Worm (Caenorhabditis elegans) whole organism, L1 larva: ENCODE measurements around the gene nog-1.
A peak's percentile ranks its signal among the peaks of the same experiment; 100 is the strongest.

Experiments
- C16A3.4 ChIP-seq: fragments of 150-350 bp; optimal IDR thresholded peaks from 2 replicates; lab custom pipeline; 2014; ENCODE audit warnings: missing biosample characterization, missing genetic modification characterization
- C34B4.2 ChIP-seq: sonication (generic microtip); optimal IDR thresholded peaks from 2 replicates; lab custom pipeline; 2017; ENCODE audit warnings: mild to moderate bottlenecking, missing genetic modification characterization, missing compliant biosample characterization
- ama-1 ChIP-seq: fragments of 150-350 bp; optimal IDR thresholded peaks from 2 replicates; lab custom pipeline; 2014
- ceh-63 ChIP-seq: fragments of 200-800 bp; sonication (Bioruptor generic); optimal IDR thresholded peaks from 2 replicates; lab custom pipeline; 2018; ENCODE audit warnings: mild to moderate bottlenecking, missing genetic modification characterization, missing compliant biosample characterization
- ceh-88 ChIP-seq: fragments of 200-800 bp; sonication (Bioruptor generic); IDR thresholded peaks from 2 replicates; pipeline ENCODE4 v1.3.6; 2022; ENCODE audit warnings: missing genetic modification characterization, missing compliant biosample characterization
- ces-1 ChIP-seq: fragments of 150-350 bp; optimal IDR thresholded peaks from 2 replicates; lab custom pipeline; 2014; ENCODE audit warnings: missing biosample characterization, missing genetic modification reagents, missing genetic modification characterization
- dpl-1 ChIP-seq, 3 experiments: fragments of 150-350 bp in 2 of 3; sonication (generic microtip) in 1 of 3; optimal IDR thresholded peaks; 2 replicates each; lab custom pipeline; 2014 to 2017; ENCODE audit warnings: missing biosample characterization in 3 of 3, missing genetic modification characterization in 3 of 3, missing genetic modification reagents in 3 of 3
- dsc-1 ChIP-seq: sonication (generic microtip); optimal IDR thresholded peaks from 2 replicates; lab custom pipeline; 2016; ENCODE audit warnings: mild to moderate bottlenecking, missing genetic modification characterization, missing compliant biosample characterization
- efl-1 ChIP-seq, 4 experiments: fragments of 150-350 bp; optimal IDR thresholded peaks in 3 of 4; peaks in 1 of 4; 1 replicate in 1 of 4; 2 replicates in 3 of 4; lab custom pipeline; 2014; ENCODE audit warnings: missing biosample characterization in 2 of 4, missing genetic modification characterization in 2 of 4, missing genetic modification reagents in 2 of 4
- efl-3 ChIP-seq: fragments of 200-800 bp; sonication (Bioruptor generic); optimal IDR thresholded peaks from 2 replicates; lab custom pipeline; 2018; ENCODE audit warnings: mild to moderate bottlenecking, missing genetic modification characterization, missing compliant biosample characterization
- elt-3 ChIP-seq, 6 experiments: fragments of 150-350 bp in 1 of 6; sonication (generic microtip); optimal IDR thresholded peaks; 2 replicates each; lab custom pipeline; 2017 to 2018; ENCODE audit warnings: missing biosample characterization in 6 of 6, missing genetic modification characterization in 6 of 6, inconsistent platforms in 1 of 6
- fkh-10 ChIP-seq: sonication (generic microtip); optimal IDR thresholded peaks from 2 replicates; lab custom pipeline; 2017; ENCODE audit warnings: missing biosample characterization, missing genetic modification reagents, missing genetic modification characterization
- fkh-4 ChIP-seq: sonication (generic microtip); optimal IDR thresholded peaks from 2 replicates; lab custom pipeline; 2016; ENCODE audit warnings: missing compliant biosample characterization, missing genetic modification characterization, borderline replicate concordance
- fkh-8 ChIP-seq: sonication (generic microtip); optimal IDR thresholded peaks from 2 replicates; lab custom pipeline; 2016; ENCODE audit warnings: mild to moderate bottlenecking, missing genetic modification characterization, missing compliant biosample characterization
- grh-1 ChIP-seq: fragments of 200-800 bp; sonication (Bioruptor generic); IDR thresholded peaks from 2 replicates; pipeline ENCODE4 v1.3.6; 2022; ENCODE audit warnings: missing genetic modification reagents, missing genetic modification characterization, missing compliant biosample characterization
- hpl-2 ChIP-seq: fragments of 150-350 bp; optimal IDR thresholded peaks from 2 replicates; lab custom pipeline; 2014; ENCODE audit warnings: missing biosample characterization, missing genetic modification reagents, missing genetic modification characterization
- irx-1 ChIP-seq: sonication (generic microtip); optimal IDR thresholded peaks from 2 replicates; lab custom pipeline; 2016; ENCODE audit warnings: missing genetic modification characterization, missing compliant biosample characterization
- lin-13 ChIP-seq: fragments of 150-350 bp; optimal IDR thresholded peaks from 2 replicates; lab custom pipeline; 2014; ENCODE audit warnings: missing biosample characterization, missing genetic modification reagents, missing genetic modification characterization
- lin-14 ChIP-seq: fragments of 200-800 bp; sonication (Bioruptor generic); optimal IDR thresholded peaks from 2 replicates; lab custom pipeline; 2018; ENCODE audit warnings: mild to moderate bottlenecking, missing genetic modification characterization, moderate library complexity, missing compliant biosample characterization
- lin-15B ChIP-seq: fragments of 150-350 bp; sonication (generic microtip); optimal IDR thresholded peaks from 3 replicates; lab custom pipeline; 2014; ENCODE audit warnings: missing biosample characterization, missing genetic modification characterization
- lin-35 ChIP-seq, 2 experiments: fragments of 150-350 bp; optimal IDR thresholded peaks; 2 replicates each; lab custom pipeline; 2014; ENCODE audit warnings: missing biosample characterization in 2 of 2, missing genetic modification characterization in 2 of 2, missing genetic modification reagents in 2 of 2
- lir-3 ChIP-seq: sonication (generic microtip); optimal IDR thresholded peaks from 2 replicates; lab custom pipeline; 2016; ENCODE audit warnings: mild to moderate bottlenecking, missing genetic modification characterization, moderate library complexity, missing compliant biosample characterization; ENCODE audit not compliant: poor library complexity
- lsy-2 ChIP-seq, 2 experiments: fragments of 150-350 bp; optimal IDR thresholded peaks; 2 replicates each; lab custom pipeline; 2014; ENCODE audit warnings: missing biosample characterization in 2 of 2, missing genetic modification characterization in 2 of 2
- mdl-1 ChIP-seq, 2 experiments: fragments of 150-350 bp; optimal IDR thresholded peaks; 2 replicates each; lab custom pipeline; 2014 to 2017; ENCODE audit warnings: missing biosample characterization in 2 of 2, missing genetic modification characterization in 2 of 2, inconsistent platforms in 1 of 2
- mef-2 ChIP-seq: fragments of 150-350 bp; optimal IDR thresholded peaks from 2 replicates; lab custom pipeline; 2014; ENCODE audit warnings: missing biosample characterization, missing genetic modification characterization
- mep-1 ChIP-seq: fragments of 150-350 bp; optimal IDR thresholded peaks from 2 replicates; lab custom pipeline; 2014; ENCODE audit warnings: missing biosample characterization, missing genetic modification characterization
- nhr-11 ChIP-seq: fragments of 150-350 bp; optimal IDR thresholded peaks from 2 replicates; lab custom pipeline; 2014; ENCODE audit warnings: missing biosample characterization, missing genetic modification characterization
- nhr-12 ChIP-seq: sonication (generic microtip); optimal IDR thresholded peaks from 2 replicates; lab custom pipeline; 2017; ENCODE audit warnings: missing biosample characterization, missing genetic modification characterization
- nhr-19 ChIP-seq: fragments of 200-800 bp; sonication (Bioruptor generic); conservative IDR thresholded peaks from 2 replicates; pipeline ENCODE4 v1.3.6; 2022; ENCODE audit warnings: missing genetic modification characterization, missing compliant biosample characterization
- nhr-20 ChIP-seq: sonication (generic microtip); optimal IDR thresholded peaks from 2 replicates; lab custom pipeline; 2016; ENCODE audit warnings: mild to moderate bottlenecking, missing genetic modification characterization, missing compliant biosample characterization
- nhr-237 ChIP-seq: fragments of 150-350 bp; optimal IDR thresholded peaks from 2 replicates; lab custom pipeline; 2014; ENCODE audit warnings: missing biosample characterization, missing genetic modification characterization
- nhr-84 ChIP-seq: sonication (generic microtip); optimal IDR thresholded peaks from 2 replicates; lab custom pipeline; 2017; ENCODE audit warnings: missing biosample characterization, missing genetic modification characterization
- nhr-85 ChIP-seq: sonication (generic microtip); peaks from one replicate; lab custom pipeline; 2016; ENCODE audit warnings: missing genetic modification characterization, inconsistent platforms, missing compliant biosample characterization
- nhr-90 ChIP-seq: sonication (generic microtip); optimal IDR thresholded peaks from 2 replicates; lab custom pipeline; 2016; ENCODE audit warnings: mild to moderate bottlenecking, missing genetic modification characterization, missing compliant biosample characterization; ENCODE audit not compliant: poor library complexity
- pag-3 ChIP-seq: sonication (generic microtip); optimal IDR thresholded peaks from 2 replicates; lab custom pipeline; 2017; ENCODE audit warnings: missing genetic modification characterization, mild to moderate bottlenecking, missing compliant biosample characterization, antibody characterized with exemption, borderline replicate concordance; ENCODE audit not compliant: insufficient read depth
- skn-1 ChIP-seq: fragments of 150-350 bp; optimal IDR thresholded peaks from 2 replicates; lab custom pipeline; 2014; ENCODE audit warnings: missing biosample characterization, missing genetic modification characterization
- snpc-4 ChIP-seq: fragments of 150-350 bp; optimal IDR thresholded peaks from 2 replicates; lab custom pipeline; 2014; ENCODE audit warnings: missing biosample characterization, missing genetic modification characterization
- sox-4 ChIP-seq: sonication (generic microtip); optimal IDR thresholded peaks from 2 replicates; lab custom pipeline; 2016; ENCODE audit warnings: missing genetic modification characterization, missing compliant biosample characterization
- sptf-1 ChIP-seq: fragments of 150-350 bp; optimal IDR thresholded peaks from 2 replicates; lab custom pipeline; 2014; ENCODE audit warnings: missing biosample characterization, missing genetic modification characterization
- swsn-7 ChIP-seq: sonication (generic microtip); optimal IDR thresholded peaks from 2 replicates; lab custom pipeline; 2016; ENCODE audit warnings: missing genetic modification characterization, missing compliant biosample characterization
- tbx-2 ChIP-seq: sonication (generic microtip); optimal IDR thresholded peaks from 2 replicates; lab custom pipeline; 2016; ENCODE audit warnings: missing genetic modification characterization, missing compliant biosample characterization
- tlp-1 ChIP-seq: fragments of 150-350 bp; optimal IDR thresholded peaks from 2 replicates; lab custom pipeline; 2014; ENCODE audit warnings: missing biosample characterization, missing genetic modification characterization
- unc-130 ChIP-seq: fragments of 150-350 bp; optimal IDR thresholded peaks from 2 replicates; lab custom pipeline; 2017; ENCODE audit warnings: missing biosample characterization, missing genetic modification characterization, inconsistent platforms
- unc-62 ChIP-seq: fragments of 150-350 bp; optimal IDR thresholded peaks from 2 replicates; lab custom pipeline; 2014; ENCODE audit warnings: missing biosample characterization, missing genetic modification reagents, missing genetic modification characterization
- vab-15 ChIP-seq: sonication (generic microtip); optimal IDR thresholded peaks from 2 replicates; lab custom pipeline; 2017; ENCODE audit warnings: missing genotype, mild to moderate bottlenecking, missing genetic modification characterization, missing compliant biosample characterization
- zag-1 ChIP-seq: fragments of 150-350 bp; optimal IDR thresholded peaks from 2 replicates; lab custom pipeline; 2014; ENCODE audit warnings: missing biosample characterization, missing genetic modification characterization
- ztf-4 ChIP-seq: fragments of 150-350 bp; optimal IDR thresholded peaks from 2 replicates; lab custom pipeline; 2014; ENCODE audit warnings: missing biosample characterization, missing genetic modification characterization

Gene nog-1

ce11 chrIV:420686-421085 is 27.0 kb downstream of the nog-1 start:
- TF ChIP-seq efl-1 (optimal IDR thresholded peaks at IDR 0.05; lab: Kevin White, UChicago) (no peak), efl-1 (GFP tag; optimal IDR thresholded peaks at IDR 0.05 in 1 of 2; lab: Kevin White, UChicago) (peak in 1 of 2 experiments; percentile 86), efl-3 (GFP tag; lab: Kevin White, UChicago) (no peak), ces-1 (GFP tag; lab: Kevin White, UChicago) (no peak)

- TF ChIP-seq fkh-4 (tag; lab: Kevin White, UChicago) (no peak), sox-4 (no peak), mef-2 (no peak), tlp-1 (no peak), zag-1 (tag; lab: Kevin White, UChicago) (no peak), sptf-1 (no peak), nhr-90 (no peak), hpl-2 (GFP tag; lab: Kevin White, UChicago) (no peak), dsc-1 (tag; lab: Kevin White, UChicago) (no peak), lir-3 (no peak), pag-3 (tag; lab: Kevin White, UChicago) (no peak), ceh-88 (GFP tag; lab: Robert Waterston, UW) (no peak), unc-130 (tag; lab: Kevin White, UChicago) (no peak), ztf-4 (tag; lab: Kevin White, UChicago) (no peak), lin-14 (GFP tag; lab: Kevin White, UChicago) (no peak), skn-1 (tag; lab: Kevin White, UChicago) (no peak), lin-35 (GFP tag; optimal IDR thresholded peaks at IDR 0.05; lab: Kevin White, UChicago) (no peak), irx-1 (tag; lab: Kevin White, UChicago) (no peak), grh-1 (GFP tag; lab: Robert Waterston, UW) (no peak)
Observed at ce11 chrIV:422112-422511, 28.4 kb downstream of the nog-1 start.

- TF ChIP-seq ceh-63 (GFP tag; lab: Kevin White, UChicago) (no peak), dsc-1 (tag; lab: Kevin White, UChicago) (peak; percentile 55), nhr-84 (no peak), fkh-8 (peak; percentile 64), ces-1 (GFP tag; lab: Kevin White, UChicago) (no peak), lin-15B (tag; lab: Kevin White, UChicago) (no peak), nhr-19 (no peak), mep-1 (tag; lab: Kevin White, UChicago) (no peak)
Observed at ce11 chrIV:425052-425451, 31.4 kb downstream of the nog-1 start, which contains the start of gene daf-18. daf-18 (minus strand) TSS chrIV:425177.

ce11 chrIV:425546-425945 is 31.9 kb downstream of the nog-1 start:
- TF ChIP-seq lin-35 (GFP tag; optimal IDR thresholded peaks at IDR 0.05; lab: Kevin White, UChicago): peak; percentile 71 to 77
- peak; percentile 51 to 82 for TF ChIP-seq lsy-2 (tag; optimal IDR thresholded peaks at IDR 0.05; lab: Kevin White, UChicago)
- no peak for TF ChIP-seq ceh-63 (GFP tag; lab: Kevin White, UChicago)
- TF ChIP-seq lin-15B (tag; lab: Kevin White, UChicago): peak; percentile 5
- TF ChIP-seq swsn-7: no peak
- no peak for TF ChIP-seq C34B4.2 (tag; lab: Kevin White, UChicago)
- TF ChIP-seq ceh-88 (GFP tag; lab: Robert Waterston, UW): no peak
- no peak for TF ChIP-seq zag-1 (tag; lab: Kevin White, UChicago)
- no peak for TF ChIP-seq lir-3
- no peak for TF ChIP-seq vab-15
- no peak for TF ChIP-seq mdl-1 (tag; optimal IDR thresholded peaks at IDR 0.05; lab: Kevin White, UChicago)
- TF ChIP-seq nhr-11 (tag; lab: Kevin White, UChicago): no peak
- no peak for TF ChIP-seq nhr-85 (tag; lab: Kevin White, UChicago)
- no peak for TF ChIP-seq nhr-90
- peak; percentile 11 for TF ChIP-seq tbx-2 (tag; lab: Kevin White, UChicago)
- TF ChIP-seq fkh-4 (tag; lab: Kevin White, UChicago): no peak
- TF ChIP-seq dpl-1 (GFP tag; optimal IDR thresholded peaks at IDR 0.05; lab: Kevin White, UChicago): peak; percentile 49 to 76 (median 64)
- no peak for TF ChIP-seq ztf-4 (tag; lab: Kevin White, UChicago)
- no peak for TF ChIP-seq nhr-237 (tag; lab: Kevin White, UChicago)
- no peak for TF ChIP-seq fkh-10 (GFP tag; lab: Kevin White, UChicago)
- TF ChIP-seq lin-13 (GFP tag; lab: Kevin White, UChicago): no peak
- TF ChIP-seq snpc-4: peak; percentile 1
- no peak for TF ChIP-seq nhr-12 (tag; lab: Kevin White, UChicago)
- no peak for TF ChIP-seq nhr-20
- TF ChIP-seq unc-62 (GFP tag; lab: Kevin White, UChicago): no peak
- TF ChIP-seq nhr-84: no peak
- TF ChIP-seq elt-3 (tag; optimal IDR thresholded peaks at IDR 0.05; lab: Kevin White, UChicago): peak in 1 of 6 experiments; percentile 59
- peak; percentile 53 for TF ChIP-seq C16A3.4
- no peak for TF ChIP-seq ama-1 (lab: Kevin White, UChicago)
- TF ChIP-seq skn-1 (tag; lab: Kevin White, UChicago): peak; percentile 35
